Fruit fly (Drosophila melanogaster): ENCODE measurements around the gene CG45492.

Gene CG45492

DNA sequence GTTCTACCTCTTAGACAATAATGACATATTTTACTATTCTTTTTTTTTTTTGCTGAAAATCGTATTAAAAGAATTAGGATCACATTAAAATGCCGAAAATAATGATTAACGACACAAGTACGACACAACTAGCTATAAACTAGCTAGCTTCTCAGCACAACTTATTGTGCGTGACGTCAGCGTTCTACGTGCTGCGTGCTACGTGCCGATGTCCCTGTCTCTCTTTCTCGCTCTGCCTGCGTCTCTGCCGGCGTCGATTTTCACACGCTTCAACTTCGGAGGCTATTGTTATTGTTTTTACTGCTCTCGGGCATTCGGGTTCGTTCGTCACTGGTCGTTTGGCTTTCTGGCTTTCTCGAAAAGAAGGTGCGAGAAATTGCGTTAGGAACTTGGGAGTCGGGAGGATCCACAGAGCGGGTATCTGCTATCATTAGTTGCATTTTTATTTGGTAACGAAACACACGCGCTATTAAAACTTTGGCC lies 45.9 kb downstream of the CG45492 start (continued):
- TF ChIP-seq CoRest (tag; optimal IDR thresholded peaks at IDR 0.05) = peak; percentile 4
- TF ChIP-seq dimm (GFP tag; IDR thresholded peaks at IDR 0.05) = no peak
- 0 out of 2 replicates have a peak, but pooled peaks have one; percentile 19 for TF ChIP-seq unc-4 (GFP tag; IDR thresholded peaks at IDR 0.05; ENCODE audit: partially characterized antibody)
- no peak for TF ChIP-seq Pdp1 (GFP tag; optimal IDR thresholded peaks at IDR 0.05)
- no peak for TF ChIP-seq twi (tag; optimal IDR thresholded peaks at IDR 0.05)
- no peak for TF ChIP-seq CG18599 (GFP tag; optimal IDR thresholded peaks at IDR 0.05)
- TF ChIP-seq Adf1 (GFP tag; IDR thresholded peaks at IDR 0.05) = peak; percentile 94
- peak; percentile 78 for TF ChIP-seq CG9437 (GFP tag; optimal IDR thresholded peaks at IDR 0.05)
- peak; percentile 15 for TF ChIP-seq CG11504 (tag; optimal IDR thresholded peaks at IDR 0.05)
- TF ChIP-seq CG2120 (GFP tag; optimal IDR thresholded peaks at IDR 0.05) = peak; percentile 16
- 0 out of 4 replicates have a peak, but pooled peaks have one; percentile 8 for TF ChIP-seq chinmo (GFP tag; IDR thresholded peaks at IDR 0.05; ENCODE audit: partially characterized antibody)
- TF ChIP-seq CG11695 (GFP tag; IDR thresholded peaks at IDR 0.05) = peak; percentile 39; the same call in 1 of the 3 replicates
- TF ChIP-seq CG1832 (GFP tag; optimal IDR thresholded peaks at IDR 0.05) = peak; percentile 47

DNA sequence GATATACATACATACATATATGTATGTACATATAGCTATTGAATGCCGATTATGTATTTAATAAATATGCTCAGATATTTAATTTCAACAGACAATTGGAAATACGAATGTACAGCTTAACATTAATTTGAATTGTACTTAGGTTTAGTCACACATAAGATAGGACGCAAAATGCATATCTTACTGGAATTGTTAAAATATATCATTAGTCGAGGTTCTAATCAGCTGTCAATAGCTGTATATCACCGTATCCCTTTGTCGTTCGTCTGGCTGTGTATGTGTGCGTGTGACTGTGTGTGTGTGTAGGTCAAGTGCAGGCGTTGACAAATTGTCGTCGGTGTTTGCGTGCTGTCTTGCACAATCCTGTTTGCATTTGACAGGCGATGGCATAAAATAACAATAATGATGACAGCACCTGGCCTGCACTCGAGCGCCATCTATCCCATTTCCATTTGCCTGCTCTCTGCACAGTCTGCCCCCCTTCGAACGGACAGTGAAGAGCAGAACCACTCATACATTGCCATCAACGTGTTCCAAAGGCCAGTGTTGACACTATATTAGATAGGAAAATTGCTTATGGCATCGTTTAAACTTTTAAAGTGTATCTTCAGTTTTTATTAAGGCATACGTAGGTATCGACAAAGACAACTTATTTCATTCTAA lies 46.5 kb downstream of the CG45492 start:
- TF ChIP-seq phol (tag; optimal IDR thresholded peaks at IDR 0.05) (no peak), Med (GFP tag) (peak; percentile 3), CG1603 (tag; optimal IDR thresholded peaks at IDR 0.05) (peak; percentile 41), jigr1 (GFP tag; IDR thresholded peaks at IDR 0.05) (no peak), CG30020 (tag; optimal IDR thresholded peaks at IDR 0.05) (no peak), NC2α (GFP tag; optimal IDR thresholded peaks at IDR 0.05) (no peak), tll (GFP tag; optimal IDR thresholded peaks at IDR 0.05) (peak in 1 of 2 experiments; percentile 56), dysf (GFP tag; IDR thresholded peaks at IDR 0.05) (peak; percentile 14; the same call in 1 of the 3 replicates), CG8290 (GFP tag; optimal IDR thresholded peaks at IDR 0.05) (no peak), CG8290 (tag; optimal IDR thresholded peaks at IDR 0.05) (peak in 1 of 2 experiments; percentile 19), CG1792 (GFP tag; optimal IDR thresholded peaks at IDR 0.05) (no peak), CG10979 (tag; optimal IDR thresholded peaks at IDR 0.05) (peak; percentile 18), CG7987 (GFP tag; optimal IDR thresholded peaks at IDR 0.05) (no peak), CG12071 (GFP tag; optimal IDR thresholded peaks at IDR 0.05) (no peak), CG13624 (GFP tag; optimal IDR thresholded peaks at IDR 0.05) (peak; percentile 1), CG10431 (GFP tag; optimal IDR thresholded peaks at IDR 0.05) (no peak), vnd (GFP tag; IDR thresholded peaks at IDR 0.05; ENCODE audit: partially characterized antibody) (0 out of 3 replicates have a peak, but pooled peaks have one; percentile 9), BEAF-32 (GFP tag; optimal IDR thresholded peaks at IDR 0.05) (peak; percentile 20), Xrp1 (GFP tag; IDR thresholded peaks at IDR 0.05) (peak; percentile 42; the same call in 1 of the 2 replicates), lov (optimal IDR thresholded peaks at IDR 0.05) (no peak), lov (GFP tag; IDR thresholded peaks at IDR 0.05) (no peak), Rfx (GFP tag; IDR thresholded peaks at IDR 0.05) (0 out of 2 replicates have a peak, but pooled peaks have one; percentile 11), HmgZ (tag; optimal IDR thresholded peaks at IDR 0.05) (no peak), grau (tag; optimal IDR thresholded peaks at IDR 0.05) (peak; percentile 92), sens (GFP tag) (peak; percentile 58), ken (GFP tag; IDR thresholded peaks at IDR 0.05) (0 out of 3 replicates have a peak, but pooled peaks have one; percentile 45), dmrt11E (tag; optimal IDR thresholded peaks at IDR 0.05) (peak; percentile 3), Atf3 (GFP tag; optimal IDR thresholded peaks at IDR 0.05) (no peak), p53 (GFP tag; optimal IDR thresholded peaks at IDR 0.05) (peak; percentile 68), CG10543 (GFP tag; optimal IDR thresholded peaks at IDR 0.05) (peak; percentile 15), Camta (GFP tag; optimal IDR thresholded peaks at IDR 0.05) (no peak), Sry-β (GFP tag; optimal IDR thresholded peaks at IDR 0.05) (peak; percentile 90), Fer3 (tag; optimal IDR thresholded peaks at IDR 0.05) (no peak), CG17385 (GFP tag; optimal IDR thresholded peaks at IDR 0.05) (peak; percentile 16), CHES-1-like (GFP tag; optimal IDR thresholded peaks at IDR 0.05) (peak; percentile 11)

Measured in whole organism, embryonic.